Worm (Caenorhabditis elegans) whole organism, L3 larva: ENCODE measurements around the gene T05A1.5.

ENCODE experiments used
- R02D3.7 ChIP-seq: fragments of 150-350 bp; optimal IDR thresholded peaks from 2 replicates; lab custom pipeline; 2014; ENCODE audit warnings: missing biosample characterization, missing genetic modification characterization
- ZK546.5 ChIP-seq: sonication (generic microtip); optimal IDR thresholded peaks from 2 replicates; lab custom pipeline; 2017; ENCODE audit warnings: missing biosample characterization, missing genetic modification characterization
- ama-1 ChIP-seq: fragments of 150-350 bp; optimal IDR thresholded peaks from 2 replicates; lab custom pipeline; 2018
- ceh-28 ChIP-seq: fragments of 150-350 bp; optimal IDR thresholded peaks from 2 replicates; lab custom pipeline; 2014; ENCODE audit warnings: missing biosample characterization, missing genetic modification reagents, missing genetic modification characterization
- ceh-82 ChIP-seq: fragments of 150-350 bp; optimal IDR thresholded peaks from 2 replicates; lab custom pipeline; 2014; ENCODE audit warnings: missing biosample characterization, missing genetic modification characterization
- ceh-9 ChIP-seq: sonication (generic microtip); optimal IDR thresholded peaks from 2 replicates; lab custom pipeline; 2018; ENCODE audit warnings: missing biosample characterization, missing genetic modification characterization
- daf-12 ChIP-seq: fragments of 150-350 bp; optimal IDR thresholded peaks from 2 replicates; lab custom pipeline; 2014; ENCODE audit warnings: missing biosample characterization, missing genetic modification reagents, missing genetic modification characterization
- egl-5 ChIP-seq: fragments of 150-350 bp; optimal IDR thresholded peaks from 2 replicates; lab custom pipeline; 2017; ENCODE audit warnings: missing biosample characterization, missing genetic modification reagents, missing genetic modification characterization, inconsistent platforms
- elt-1 ChIP-seq: fragments of 150-350 bp; optimal IDR thresholded peaks from 2 replicates; lab custom pipeline; 2014; ENCODE audit warnings: missing biosample characterization, missing genetic modification characterization
- elt-2 ChIP-seq: sonication (generic microtip); optimal IDR thresholded peaks from 2 replicates; lab custom pipeline; 2016; ENCODE audit warnings: missing genetic modification reagents, mild to moderate bottlenecking, missing genetic modification characterization, missing compliant biosample characterization
- elt-3 ChIP-seq, 3 experiments: fragments of 150-350 bp in 1 of 3; sonication (generic microtip) in 2 of 3; optimal IDR thresholded peaks; 2 replicates in 2 of 3; 4 replicates in 1 of 3; lab custom pipeline; 2014 to 2017; ENCODE audit warnings: missing biosample characterization in 3 of 3, missing genetic modification characterization in 3 of 3
- fkh-10 ChIP-seq: sonication (generic microtip); optimal IDR thresholded peaks from 2 replicates; lab custom pipeline; 2017; ENCODE audit warnings: missing biosample characterization, missing genetic modification reagents, missing genetic modification characterization
- fos-1 ChIP-seq: fragments of 150-350 bp; optimal IDR thresholded peaks from 2 replicates; lab custom pipeline; 2014; ENCODE audit warnings: missing biosample characterization, missing genetic modification characterization
- hmg-11 ChIP-seq: sonication (generic microtip); optimal IDR thresholded peaks from 2 replicates; lab custom pipeline; 2016; ENCODE audit warnings: missing genetic modification characterization, missing compliant biosample characterization
- jun-1 ChIP-seq: fragments of 150-350 bp; optimal IDR thresholded peaks from 2 replicates; lab custom pipeline; 2014; ENCODE audit warnings: missing biosample characterization, missing genetic modification reagents, missing genetic modification characterization
- lin-39 ChIP-seq: fragments of 150-350 bp; optimal IDR thresholded peaks from 2 replicates; lab custom pipeline; 2018; ENCODE audit warnings: missing biosample characterization, missing genetic modification reagents, missing genetic modification characterization
- lsy-12 ChIP-seq: sonication (generic microtip); optimal IDR thresholded peaks from 2 replicates; lab custom pipeline; 2016; ENCODE audit warnings: mild to moderate bottlenecking, missing genetic modification characterization, missing compliant biosample characterization
- mdl-1 ChIP-seq: fragments of 150-350 bp; optimal IDR thresholded peaks from 2 replicates; lab custom pipeline; 2014; ENCODE audit warnings: missing biosample characterization, missing genetic modification characterization
- mml-1 ChIP-seq: fragments of 150-350 bp; sonication (generic microtip); optimal IDR thresholded peaks from 3 replicates; lab custom pipeline; 2014; ENCODE audit warnings: missing biosample characterization, missing genetic modification characterization
- nhr-11 ChIP-seq: fragments of 150-350 bp; optimal IDR thresholded peaks from 2 replicates; lab custom pipeline; 2014; ENCODE audit warnings: missing biosample characterization, missing genetic modification characterization
- nhr-23 ChIP-seq: fragments of 150-350 bp; optimal IDR thresholded peaks from 2 replicates; lab custom pipeline; 2014; ENCODE audit warnings: missing biosample characterization, missing genetic modification reagents, missing genetic modification characterization
- nhr-25 ChIP-seq: sonication (generic microtip); optimal IDR thresholded peaks from 2 replicates; lab custom pipeline; 2017; ENCODE audit warnings: missing biosample characterization, missing genetic modification characterization
- nhr-28 ChIP-seq: fragments of 150-350 bp; optimal IDR thresholded peaks from 2 replicates; lab custom pipeline; 2014; ENCODE audit warnings: missing biosample characterization, missing genetic modification characterization
- nhr-43 ChIP-seq: sonication (generic microtip); optimal IDR thresholded peaks from 2 replicates; lab custom pipeline; 2016; ENCODE audit warnings: mild to moderate bottlenecking, missing genetic modification characterization, missing compliant biosample characterization; ENCODE audit not compliant: poor library complexity, severe bottlenecking
- nhr-67 ChIP-seq: fragments of 150-350 bp; optimal IDR thresholded peaks from 2 replicates; lab custom pipeline; 2014; ENCODE audit warnings: missing biosample characterization, missing genetic modification characterization
- nhr-76 ChIP-seq: fragments of 150-350 bp; sonication (generic microtip); optimal IDR thresholded peaks from 5 replicates; lab custom pipeline; 2014; ENCODE audit warnings: missing biosample characterization, missing genetic modification characterization
- pha-4 ChIP-seq: fragments of 150-350 bp; optimal IDR thresholded peaks from 2 replicates; lab custom pipeline; 2014; ENCODE audit warnings: missing biosample characterization, missing genetic modification reagents, missing genetic modification characterization
- pqm-1 ChIP-seq: fragments of 150-350 bp; optimal IDR thresholded peaks from 2 replicates; lab custom pipeline; 2017; ENCODE audit warnings: missing biosample characterization, missing genetic modification characterization, inconsistent platforms
- sea-2 ChIP-seq: fragments of 150-350 bp; sonication (generic microtip); optimal IDR thresholded peaks from 4 replicates; lab custom pipeline; 2014; ENCODE audit warnings: missing biosample characterization, missing genetic modification reagents, missing genetic modification characterization
- skn-1 ChIP-seq: fragments of 150-350 bp; optimal IDR thresholded peaks from 2 replicates; lab custom pipeline; 2014; ENCODE audit warnings: missing biosample characterization, missing genetic modification characterization
- snpc-4 ChIP-seq: fragments of 150-350 bp; optimal IDR thresholded peaks from 2 replicates; lab custom pipeline; 2014; ENCODE audit warnings: missing biosample characterization, missing genetic modification characterization
- tbx-2 ChIP-seq: sonication (generic microtip); optimal IDR thresholded peaks from 2 replicates; lab custom pipeline; 2016; ENCODE audit warnings: mild to moderate bottlenecking, missing genetic modification characterization, missing compliant biosample characterization
- unc-39 ChIP-seq: sonication (generic microtip); optimal IDR thresholded peaks from 4 replicates; lab custom pipeline; 2017; ENCODE audit warnings: missing biosample characterization, missing genetic modification characterization
- zag-1 ChIP-seq: fragments of 150-350 bp; optimal IDR thresholded peaks from 2 replicates; lab custom pipeline; 2014; ENCODE audit warnings: missing biosample characterization, missing genetic modification characterization
- ztf-11 ChIP-seq: fragments of 150-350 bp; optimal IDR thresholded peaks from 2 replicates; lab custom pipeline; 2014; ENCODE audit warnings: missing biosample characterization, missing genetic modification characterization

T05A1.5 gene

DNA sequence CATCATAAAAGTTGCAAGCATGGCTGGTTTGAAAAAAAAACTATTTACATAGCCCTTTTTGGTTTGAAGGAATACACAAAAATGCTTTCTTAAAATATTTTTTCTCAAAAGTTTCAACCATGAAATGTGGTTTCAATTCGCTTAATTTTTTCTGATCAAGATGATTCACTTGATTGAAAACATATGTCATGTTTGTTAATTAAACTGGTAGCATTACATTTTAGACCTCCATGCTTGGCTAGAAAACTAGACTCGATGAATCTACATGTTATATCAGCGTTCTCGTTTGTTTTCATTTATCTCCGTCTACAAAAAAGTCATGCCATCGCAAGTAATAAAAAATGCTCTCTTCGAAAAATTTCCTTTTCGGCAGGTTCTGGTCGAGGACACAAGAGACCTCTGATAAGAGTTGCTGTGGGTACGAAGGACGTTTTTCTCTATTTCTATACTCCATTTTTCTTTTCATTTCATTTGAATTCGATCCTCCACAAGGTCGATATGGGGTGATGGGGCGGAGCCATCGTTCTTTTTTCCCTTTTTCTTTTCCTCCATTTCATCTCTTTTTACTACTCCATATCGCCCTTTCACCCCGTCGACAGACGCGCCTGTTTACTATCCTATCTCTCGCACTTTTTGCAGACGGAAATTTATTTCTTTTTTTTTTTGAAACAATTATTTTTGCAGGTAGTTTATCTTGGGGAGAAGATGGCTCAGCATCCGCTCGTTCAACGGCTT lies 20.2 kb upstream of the T05A1.5 start, which contains the start of gene elo-1 (continued):
- TF ChIP-seq ceh-28 (tag; lab: Kevin White, UChicago) (no peak), tbx-2 (no peak), zag-1 (tag; lab: Kevin White, UChicago) (no peak), ceh-82 (tag; lab: Kevin White, UChicago) (no peak), ceh-9 (no peak), lin-39 (no peak), jun-1 (tag; lab: Kevin White, UChicago) (peak; percentile 53), egl-5 (no peak), R02D3.7 (tag; lab: Kevin White, UChicago) (no peak), unc-39 (tag; lab: Kevin White, UChicago) (no peak), ZK546.5 (tag; lab: Kevin White, UChicago) (no peak), hmg-11 (no peak), pqm-1 (tag; lab: Kevin White, UChicago) (peak; percentile 82), ztf-11 (no peak), sea-2 (GFP tag; lab: Kevin White, UChicago) (no peak), nhr-11 (tag; lab: Kevin White, UChicago) (no peak), nhr-25 (tag; lab: Kevin White, UChicago) (no peak), mml-1 (tag; lab: Kevin White, UChicago) (no peak), fkh-10 (no peak)

DNA sequence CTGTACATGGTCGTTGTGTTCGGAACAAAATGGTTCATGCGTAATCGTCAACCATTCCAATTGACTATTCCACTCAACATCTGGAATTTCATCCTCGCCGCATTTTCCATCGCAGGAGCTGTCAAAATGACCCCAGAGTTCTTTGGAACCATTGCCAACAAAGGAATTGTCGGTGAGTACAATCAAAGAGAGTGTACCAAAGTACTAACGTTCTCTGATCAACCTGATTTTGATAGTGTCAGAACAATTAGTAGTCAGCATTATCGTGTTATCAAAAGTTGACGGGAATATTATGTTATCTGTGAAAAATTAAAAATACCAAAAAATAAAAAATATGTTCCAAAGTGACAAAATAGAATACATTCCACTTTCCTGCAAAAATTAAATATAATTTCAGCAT lies 19.1 kb upstream of the T05A1.5 start:
- TF ChIP-seq pqm-1 (tag; lab: Kevin White, UChicago) (peak; percentile 88), pha-4 (tag; lab: Kevin White, UChicago) (peak; percentile 48), skn-1 (peak; percentile 7), nhr-43 (tag; lab: Kevin White, UChicago) (no peak), elt-2 (tag; lab: Kevin White, UChicago) (peak; percentile 85)

ce11 chrIV:9529647-9530046 lies 16.4 kb upstream of the T05A1.5 start, which contains the start of gene elo-7:
Gene elo-7, plus strand, starts transcription at chrIV:9529947.
- TF ChIP-seq nhr-76: no peak
- no peak for TF ChIP-seq nhr-11 (tag; lab: Kevin White, UChicago)
- no peak for TF ChIP-seq nhr-67 (tag; lab: Kevin White, UChicago)
- TF ChIP-seq nhr-25 (tag; lab: Kevin White, UChicago): no peak
- TF ChIP-seq elt-1 (tag; lab: Kevin White, UChicago): no peak
- TF ChIP-seq elt-2 (tag; lab: Kevin White, UChicago): no peak
- no peak for TF ChIP-seq elt-3 (tag; optimal IDR thresholded peaks at IDR 0.05; lab: Kevin White, UChicago)
- TF ChIP-seq jun-1 (tag; lab: Kevin White, UChicago): no peak
- TF ChIP-seq fkh-10: no peak
- TF ChIP-seq nhr-28: no peak
- TF ChIP-seq egl-5: no peak
- no peak for TF ChIP-seq mdl-1 (tag; lab: Kevin White, UChicago)
- TF ChIP-seq snpc-4 (tag; lab: Kevin White, UChicago): no peak
- TF ChIP-seq lin-39: no peak
- TF ChIP-seq, all 47 proteins: peak for 0

ce11 chrIV:9530768-9531167 lies 15.3 kb upstream of the T05A1.5 start:
- TF ChIP-seq nhr-23 (peak; percentile 8), ama-1 (lab: Kevin White, UChicago) (peak; percentile 45), nhr-43 (tag; lab: Kevin White, UChicago) (peak; percentile 7), pqm-1 (tag; lab: Kevin White, UChicago) (no peak), daf-12 (tag; lab: Kevin White, UChicago) (no peak), nhr-25 (tag; lab: Kevin White, UChicago) (peak; percentile 39), lsy-12 (tag; lab: Kevin White, UChicago) (peak; percentile 44)

- TF ChIP-seq sea-2 (GFP tag; lab: Kevin White, UChicago) (no peak), fos-1 (no peak), elt-2 (tag; lab: Kevin White, UChicago) (peak; percentile 14), nhr-67 (tag; lab: Kevin White, UChicago) (no peak)
Observed at ce11 chrIV:9533071-9533470, 13.0 kb upstream of the T05A1.5 start, which contains the start of gene F56H11.2. Gene F56H11.2, minus strand, starts transcription at chrIV:9533171.
